Fruit fly (Drosophila melanogaster): ENCODE results near the gene lace.

DNA sequence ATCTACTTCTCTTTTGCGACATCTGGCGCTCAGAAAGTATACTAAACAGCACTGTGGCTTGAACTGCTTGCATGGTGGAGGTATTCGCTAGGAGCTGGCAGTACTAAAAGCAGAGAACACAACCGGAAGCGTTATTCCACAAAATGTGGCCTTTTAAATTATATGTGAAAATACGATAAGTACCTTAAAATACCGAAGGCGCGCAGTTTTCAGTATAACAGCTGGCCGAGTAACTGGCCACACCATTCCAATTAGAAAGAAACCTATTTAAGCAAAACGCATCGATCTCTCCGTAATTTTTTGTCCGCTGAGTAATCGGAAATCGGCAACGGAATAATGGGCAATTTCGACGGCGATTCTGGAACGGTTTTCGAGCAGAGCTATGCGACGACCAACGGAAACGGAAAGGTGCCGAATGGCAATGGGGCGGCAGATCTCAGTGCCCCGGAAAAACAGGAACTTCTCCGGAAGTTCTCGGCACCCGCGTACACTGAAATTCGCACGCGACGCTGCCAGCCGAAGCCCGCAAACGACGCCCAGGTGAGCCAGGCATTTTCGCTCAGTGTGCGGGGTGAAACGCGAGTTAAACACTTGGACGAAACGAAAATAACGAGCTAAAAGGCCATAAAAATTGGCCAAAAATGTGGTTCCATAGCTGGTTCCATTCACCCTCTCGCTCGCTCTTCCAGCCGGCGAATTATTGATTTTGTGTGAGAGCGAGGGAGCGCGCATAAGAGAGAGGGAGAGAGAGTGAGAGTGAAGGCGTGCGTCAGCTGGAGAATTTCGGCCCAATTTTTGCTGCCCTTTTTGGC is at the start of gene lace:
- TF ChIP-seq h (optimal IDR thresholded peaks at IDR 0.05) (no peak), Sin3A (optimal IDR thresholded peaks at IDR 0.05) (no peak), psq (optimal IDR thresholded peaks at IDR 0.05) (no peak), Myc (optimal IDR thresholded peaks at IDR 0.05) (no peak), insv (optimal IDR thresholded peaks at IDR 0.05) (no peak)
